Worm (Caenorhabditis elegans) whole organism, L1 larva: Measurements from ENCODE around the gene glp-1.

ENCODE experiments used
- ceh-90 ChIP-seq: sonication (generic microtip); optimal IDR thresholded peaks from 2 replicates; lab custom pipeline; 2016; ENCODE audit warnings: missing genetic modification characterization, missing compliant biosample characterization
- elt-2 ChIP-seq: sonication (generic microtip); optimal IDR thresholded peaks from 2 replicates; lab custom pipeline; 2016; ENCODE audit warnings: missing genetic modification characterization, mild to moderate bottlenecking, inconsistent platforms, missing compliant biosample characterization, missing genetic modification reagents
- mdl-1 ChIP-seq, 2 experiments: fragments of 150-350 bp; optimal IDR thresholded peaks; 2 replicates each; lab custom pipeline; 2014 to 2017; ENCODE audit warnings: missing biosample characterization in 2 of 2, missing genetic modification characterization in 2 of 2, inconsistent platforms in 1 of 2

DNA sequence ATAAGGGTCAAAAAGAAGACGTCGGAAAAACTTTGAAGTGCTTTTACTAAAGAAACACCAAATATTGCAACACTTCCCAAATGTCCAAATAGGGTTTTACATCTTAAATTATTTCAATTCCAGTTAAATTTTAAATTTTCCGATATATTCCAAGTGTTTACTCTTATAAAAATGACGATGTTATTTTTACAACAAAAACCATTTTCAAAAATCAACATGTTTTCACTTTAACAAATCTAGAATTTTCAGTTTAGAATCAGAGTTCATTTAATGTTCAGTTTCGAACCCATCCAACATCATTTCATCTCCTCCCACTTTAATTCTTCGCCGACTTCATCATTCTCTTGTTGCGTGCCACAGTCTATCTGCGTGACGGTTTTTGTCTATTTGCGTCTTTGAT, 11.6 kb downstream of the glp-1 start, which contains the start of gene dos-1:
- no peak for TF ChIP-seq elt-2 (tag; lab: Kevin White, UChicago)
- no peak for TF ChIP-seq ceh-90 (tag; lab: Kevin White, UChicago)
- TF ChIP-seq mdl-1 (tag; optimal IDR thresholded peaks at IDR 0.05; lab: Kevin White, UChicago): no peak
